Fruit fly (Drosophila melanogaster) whole organism, embryonic: Measurements from ENCODE around the gene CG10470.

Experiments used
- Blimp-1 ChIP-seq: fragments of 200-800 bp; sonication (Bioruptor generic); optimal IDR thresholded peaks from 3 replicates; lab custom pipeline; 2018; ENCODE audit warnings: missing biosample characterization, missing genetic modification characterization, mild to moderate bottlenecking, moderate library complexity, missing genetic modification reagents
- CG10366 ChIP-seq: fragments of 200-800 bp; sonication (Bioruptor generic); IDR thresholded peaks from 2 replicates; pipeline ENCODE4 v1.3.6; 2022; ENCODE audit warnings: missing biosample characterization, missing genetic modification characterization
- CG10543 ChIP-seq: fragments of 200-800 bp; sonication (Bioruptor generic); optimal IDR thresholded peaks from 3 replicates; lab custom pipeline; 2017; ENCODE audit warnings: missing biosample characterization, mild to moderate bottlenecking, missing genetic modification characterization, moderate library complexity
- CG10979 ChIP-seq: fragments of 200-800 bp; sonication (Bioruptor generic); optimal IDR thresholded peaks from 2 replicates; lab custom pipeline; 2018; ENCODE audit warnings: missing biosample characterization, mild to moderate bottlenecking, missing genetic modification characterization, moderate library complexity
- CG11085 ChIP-seq: fragments of 200-800 bp; sonication (Bioruptor generic); IDR thresholded peaks from 2 replicates; pipeline ENCODE4 v1.3.6; 2022; ENCODE audit warnings: missing biosample characterization, missing genetic modification characterization
- CG11504 ChIP-seq: fragments of 200-800 bp; sonication (Bioruptor generic); optimal IDR thresholded peaks from 3 replicates; lab custom pipeline; 2019; ENCODE audit warnings: missing biosample characterization, mild to moderate bottlenecking, missing genetic modification characterization, moderate library complexity
- CG12659 ChIP-seq: fragments of 200-800 bp; sonication (Bioruptor generic); optimal IDR thresholded peaks from 3 replicates; lab custom pipeline; 2017; ENCODE audit warnings: mild to moderate bottlenecking, missing biosample characterization, missing genetic modification reagents, missing genetic modification characterization
- CG15514 ChIP-seq: fragments of 200-800 bp; sonication (Bioruptor generic); optimal IDR thresholded peaks from 3 replicates; lab custom pipeline; 2017; ENCODE audit warnings: missing biosample characterization, missing genetic modification characterization, mild to moderate bottlenecking, moderate library complexity, missing genetic modification reagents
- CG17186 ChIP-seq: fragments of 200-800 bp; sonication (Bioruptor generic); optimal IDR thresholded peaks from 3 replicates; lab custom pipeline; 2017; ENCODE audit warnings: missing biosample characterization, missing genetic modification reagents, missing genetic modification characterization
- CG17359 ChIP-seq: fragments of 200-800 bp; sonication (Bioruptor generic); optimal IDR thresholded peaks from 3 replicates; lab custom pipeline; 2018; ENCODE audit warnings: missing biosample characterization, mild to moderate bottlenecking, missing genetic modification characterization, moderate library complexity
- CG17361 ChIP-seq: fragments of 200-800 bp; sonication (Bioruptor generic); IDR thresholded peaks from 3 replicates; pipeline ENCODE4 v1.3.6; 2022; ENCODE audit warnings: missing biosample characterization, missing genetic modification characterization
- CG17385 ChIP-seq: fragments of 200-800 bp; sonication (Bioruptor generic); optimal IDR thresholded peaks from 3 replicates; lab custom pipeline; 2018; ENCODE audit warnings: missing biosample characterization, mild to moderate bottlenecking, missing genetic modification characterization
- CG17829 ChIP-seq: fragments of 200-800 bp; optimal IDR thresholded peaks from 2 replicates; lab custom pipeline; 2019; ENCODE audit warnings: missing biosample characterization, mild to moderate bottlenecking, missing genetic modification characterization, moderate library complexity
- CG30020 ChIP-seq: fragments of 200-800 bp; optimal IDR thresholded peaks from 2 replicates; lab custom pipeline; 2019; ENCODE audit warnings: missing biosample characterization, mild to moderate bottlenecking, missing genetic modification characterization, moderate library complexity
- CG30403 ChIP-seq: fragments of 200-800 bp; sonication (Bioruptor generic); optimal IDR thresholded peaks from 3 replicates; lab custom pipeline; 2016; ENCODE audit warnings: missing biosample characterization, missing genetic modification characterization
- CG3281 ChIP-seq: fragments of 200-800 bp; sonication (Bioruptor generic); optimal IDR thresholded peaks from 3 replicates; lab custom pipeline; 2017; ENCODE audit warnings: missing biosample characterization, mild to moderate bottlenecking, missing genetic modification characterization
- CG42726 ChIP-seq: fragments of 200-800 bp; sonication (Bioruptor generic); IDR thresholded peaks from 2 replicates; pipeline ENCODE4 v1.3.6; 2022; ENCODE audit warnings: missing biosample characterization, missing genetic modification characterization; ENCODE audit not compliant: partially characterized antibody
- CG8478 ChIP-seq: fragments of >200 bp; optimal IDR thresholded peaks from 2 replicates; lab custom pipeline; 2018
- CrebB ChIP-seq: fragments of 200-800 bp; sonication (Bioruptor generic); optimal IDR thresholded peaks from 3 replicates; lab custom pipeline; 2018; ENCODE audit warnings: missing biosample characterization, mild to moderate bottlenecking, missing genetic modification characterization
- Doc3 ChIP-seq: fragments of 200-800 bp; sonication (Bioruptor generic); IDR thresholded peaks from 3 replicates; pipeline ENCODE4 v1.3.6; 2022; ENCODE audit warnings: missing biosample characterization, missing genetic modification characterization; ENCODE audit not compliant: partially characterized antibody
- E2f1 ChIP-seq: fragments of 200-800 bp; sonication (Bioruptor generic); IDR thresholded peaks from 2 replicates; pipeline ENCODE4 v1.3.6; 2022; ENCODE audit warnings: missing biosample characterization, missing genetic modification characterization
- Ets65A ChIP-seq: fragments of 200-800 bp; sonication (Bioruptor generic); peaks from one replicate; lab custom pipeline; 2016; ENCODE audit warnings: missing biosample characterization, missing genetic modification characterization
- HLH4C ChIP-seq: fragments of 200-800 bp; sonication (Bioruptor generic); IDR thresholded peaks from 3 replicates; pipeline ENCODE4 v1.3.6; 2022; ENCODE audit warnings: missing biosample characterization, missing genetic modification characterization; ENCODE audit not compliant: partially characterized antibody
- MBD-R2 ChIP-seq: fragments of 200-800 bp; sonication (Bioruptor generic); IDR thresholded peaks from 2 replicates; pipeline ENCODE4 v1.3.6; 2022; ENCODE audit warnings: missing biosample characterization, missing genetic modification characterization
- Nf-YB ChIP-seq: fragments of 200-800 bp; sonication (Bioruptor generic); optimal IDR thresholded peaks from 3 replicates; lab custom pipeline; 2019; ENCODE audit warnings: missing biosample characterization, mild to moderate bottlenecking, missing genetic modification characterization, moderate library complexity
- PHDP ChIP-seq: fragments of 200-800 bp; sonication (Bioruptor generic); optimal IDR thresholded peaks from 3 replicates; lab custom pipeline; 2018; ENCODE audit warnings: missing biosample characterization, mild to moderate bottlenecking, missing genetic modification characterization, moderate library complexity
- Pdp1 ChIP-seq, 2 experiments: fragments of 200-800 bp; sonication (Bioruptor generic); optimal IDR thresholded peaks; 3 replicates each; lab custom pipeline; 2016; ENCODE audit warnings: missing biosample characterization in 2 of 2, missing genetic modification characterization in 2 of 2, mild to moderate bottlenecking in 1 of 2, moderate library complexity in 1 of 2
- Sox102F ChIP-seq: fragments of 200-800 bp; sonication (Bioruptor generic); optimal IDR thresholded peaks from 2 replicates; lab custom pipeline; 2018; ENCODE audit warnings: missing biosample characterization, mild to moderate bottlenecking, missing genetic modification characterization, moderate library complexity
- Spps ChIP-seq: fragments of 200-800 bp; sonication (Bioruptor generic); optimal IDR thresholded peaks from 2 replicates; lab custom pipeline; 2018; ENCODE audit warnings: missing biosample characterization, mild to moderate bottlenecking, missing genetic modification characterization
- Xrp1 ChIP-seq: fragments of 200-800 bp; sonication (Bioruptor generic); IDR thresholded peaks from 2 replicates; pipeline ENCODE4 v1.3.6; 2022; ENCODE audit warnings: missing biosample characterization, missing genetic modification characterization
- YL-1 ChIP-seq: fragments of 200-800 bp; sonication (Bioruptor generic); optimal IDR thresholded peaks from 3 replicates; lab custom pipeline; 2017; ENCODE audit warnings: missing biosample characterization, mild to moderate bottlenecking, missing genetic modification characterization
- aop ChIP-seq: fragments of 200-800 bp; sonication (Bioruptor generic); IDR thresholded peaks from 2 replicates; pipeline ENCODE4 v1.3.6; 2022; ENCODE audit warnings: missing biosample characterization, missing genetic modification characterization
- bab2 ChIP-seq: fragments of 200-800 bp; sonication (Bioruptor generic); optimal IDR thresholded peaks from 2 replicates; lab custom pipeline; 2016; ENCODE audit warnings: missing biosample characterization, missing genetic modification characterization
- disco-r ChIP-seq: fragments of 200-800 bp; sonication (Bioruptor generic); optimal IDR thresholded peaks from 2 replicates; lab custom pipeline; 2016; ENCODE audit warnings: missing biosample characterization, missing genetic modification characterization
- gcm ChIP-seq: fragments of 200-800 bp; sonication (Bioruptor generic); optimal IDR thresholded peaks from 2 replicates; lab custom pipeline; 2019; ENCODE audit warnings: missing biosample characterization, mild to moderate bottlenecking, missing genetic modification characterization, moderate library complexity
- gem ChIP-seq: fragments of 200-800 bp; sonication (Bioruptor generic); optimal IDR thresholded peaks from 2 replicates; lab custom pipeline; 2019; ENCODE audit warnings: missing biosample characterization, mild to moderate bottlenecking, missing genetic modification characterization, moderate library complexity
- grau ChIP-seq: fragments of 200-800 bp; optimal IDR thresholded peaks from 3 replicates; lab custom pipeline; 2019; ENCODE audit warnings: missing biosample characterization, mild to moderate bottlenecking, missing genetic modification characterization, moderate library complexity
- inv ChIP-seq: fragments of 200-800 bp; sonication (Bioruptor generic); IDR thresholded peaks from 2 replicates; pipeline ENCODE4 v1.3.6; 2022; ENCODE audit warnings: missing biosample characterization, missing genetic modification characterization; ENCODE audit not compliant: partially characterized antibody
- kay ChIP-seq: fragments of 200-800 bp; sonication (Bioruptor generic); optimal IDR thresholded peaks from 2 replicates; lab custom pipeline; 2016; ENCODE audit warnings: missing biosample characterization, missing genetic modification characterization
- lilli ChIP-seq: fragments of 200-800 bp; sonication (Bioruptor generic); optimal IDR thresholded peaks from 3 replicates; lab custom pipeline; 2016; ENCODE audit warnings: missing biosample characterization, missing genetic modification characterization
- nau ChIP-seq: fragments of 200-800 bp; sonication (Bioruptor generic); optimal IDR thresholded peaks from 3 replicates; lab custom pipeline; 2017; ENCODE audit warnings: missing biosample characterization, mild to moderate bottlenecking, missing genetic modification characterization, missing genetic modification reagents
- onecut ChIP-seq: fragments of 200-800 bp; sonication (Bioruptor generic); IDR thresholded peaks from 2 replicates; pipeline ENCODE4 v1.3.6; 2022; ENCODE audit warnings: missing biosample characterization, missing genetic modification characterization
- peb ChIP-seq: fragments of 200-800 bp; sonication (Bioruptor generic); IDR thresholded peaks from 2 replicates; pipeline ENCODE4 v1.3.6; 2022; ENCODE audit warnings: missing biosample characterization, missing genetic modification characterization
- pzg ChIP-seq: fragments of 200-800 bp; sonication (Bioruptor generic); optimal IDR thresholded peaks from 3 replicates; lab custom pipeline; 2018; ENCODE audit warnings: missing biosample characterization, mild to moderate bottlenecking, missing genetic modification characterization, moderate library complexity
- repo ChIP-seq: fragments of 200-800 bp; sonication (Bioruptor generic); optimal IDR thresholded peaks from 2 replicates; lab custom pipeline; 2016; ENCODE audit warnings: missing biosample characterization, missing genetic modification characterization
- sna ChIP-seq: fragments of 200-800 bp; sonication (Bioruptor generic); IDR thresholded peaks from 2 replicates; pipeline ENCODE4 v1.3.6; 2022; ENCODE audit warnings: missing biosample characterization, missing genetic modification characterization; ENCODE audit not compliant: partially characterized antibody
- tio ChIP-seq: fragments of 200-800 bp; sonication (Bioruptor generic); optimal IDR thresholded peaks from 2 replicates; lab custom pipeline; 2017; ENCODE audit warnings: missing biosample characterization, missing genetic modification characterization, inconsistent platforms
- tna ChIP-seq: fragments of 200-800 bp; sonication (Bioruptor generic); IDR thresholded peaks from 2 replicates; pipeline ENCODE4 v1.3.6; 2022; ENCODE audit warnings: missing biosample characterization, missing genetic modification characterization; ENCODE audit not compliant: partially characterized antibody
- unpg ChIP-seq: fragments of 200-800 bp; sonication (Bioruptor generic); optimal IDR thresholded peaks from 3 replicates; lab custom pipeline; 2018; ENCODE audit warnings: missing biosample characterization, mild to moderate bottlenecking, missing genetic modification characterization, moderate library complexity
- wek ChIP-seq: fragments of 200-800 bp; sonication (Bioruptor generic); optimal IDR thresholded peaks from 3 replicates; lab custom pipeline; 2018; ENCODE audit warnings: missing biosample characterization, mild to moderate bottlenecking, missing genetic modification characterization, moderate library complexity

The CG10470 gene

dm6 chr2L:19048912-19049311 lies at the start of gene CG10470 (continued):
- TF ChIP-seq CG11504 (tag; lab: Kevin White, UChicago) (peak; percentile 55), onecut (GFP tag; lab: Robert Waterston, UW) (peak; percentile 20; the same call in 1 of the 2 replicates), CG42726 (GFP tag; lab: Robert Waterston, UW) (peak; percentile 36; the same call in 1 of the 2 replicates), Xrp1 (GFP tag; lab: Robert Waterston, UW) (0 out of 2 replicates have a peak, but pooled peaks have one; percentile 45), pzg (GFP tag; lab: Kevin White, UChicago) (peak; percentile 46), CG15514 (GFP tag; lab: Kevin White, UChicago) (peak; percentile 24), wek (GFP tag; lab: Kevin White, UChicago) (peak; percentile 96), YL-1 (GFP tag; lab: Kevin White, UChicago) (peak; percentile 29), grau (peak; percentile 26), CG12659 (GFP tag; lab: Kevin White, UChicago) (peak; percentile 24), unpg (GFP tag; lab: Kevin White, UChicago) (peak; percentile 28), CG10366 (GFP tag; lab: Robert Waterston, UW) (no peak), CG3281 (GFP tag; lab: Kevin White, UChicago) (no peak), CG17361 (GFP tag; lab: Robert Waterston, UW) (peak; percentile 41; the same call in 2 of the 3 replicates), Doc3 (GFP tag; lab: Robert Waterston, UW) (peak; percentile 74), Pdp1 (GFP tag; optimal IDR thresholded peaks at IDR 0.05; lab: Kevin White, UChicago) (peak in 1 of 2 experiments; percentile 49), CG17186 (GFP tag; lab: Kevin White, UChicago) (no peak), disco-r (GFP tag; lab: Kevin White, UChicago) (no peak), CG8478 (lab: Kevin White, UChicago) (no peak), lilli (GFP tag; lab: Kevin White, UChicago) (peak; percentile 21), PHDP (tag; lab: Kevin White, UChicago) (peak; percentile 50), nau (GFP tag; lab: Kevin White, UChicago) (no peak), Blimp-1 (GFP tag; lab: Kevin White, UChicago) (peak; percentile 12), gcm (GFP tag; lab: Kevin White, UChicago) (peak; percentile 9), aop (GFP tag; lab: Robert Waterston, UW) (no peak), repo (no peak), CG17385 (GFP tag; lab: Kevin White, UChicago) (peak; percentile 14), tna (GFP tag; lab: Robert Waterston, UW) (peak; percentile 53), sna (GFP tag; lab: Robert Waterston, UW) (peak; percentile 70), MBD-R2 (GFP tag; lab: Robert Waterston, UW) (peak; percentile 56; the same call in 1 of the 2 replicates), CG10979 (tag; lab: Kevin White, UChicago) (peak; percentile 22), Spps (tag; lab: Kevin White, UChicago) (no peak), Sox102F (peak; percentile 18), HLH4C (GFP tag; lab: Robert Waterston, UW) (peak; percentile 81), CG10543 (GFP tag; lab: Kevin White, UChicago) (no peak), CG17359 (peak; percentile 28), bab2 (no peak), gem (tag; lab: Kevin White, UChicago) (peak; percentile 65), tio (no peak), CG11085 (GFP tag; lab: Robert Waterston, UW) (no peak), CG30403 (GFP tag; lab: Kevin White, UChicago) (peak; percentile 32), peb (no peak), inv (GFP tag; lab: Robert Waterston, UW) (peak; percentile 72), Nf-YB (GFP tag; lab: Kevin White, UChicago) (no peak), CG30020 (tag; lab: Kevin White, UChicago) (peak; percentile 47), E2f1 (GFP tag; lab: Robert Waterston, UW) (no peak), kay (GFP tag; lab: Kevin White, UChicago) (no peak), CG17829 (tag; lab: Kevin White, UChicago) (peak; percentile 54), CrebB (tag; lab: Kevin White, UChicago) (no peak), Ets65A (GFP tag; lab: Kevin White, UChicago) (no peak)
